Fruit fly (Drosophila melanogaster) whole organism, embryonic: Measurements from ENCODE around the gene CG10508.

ENCODE experiments used
- CG10209 ChIP-seq: fragments of 200-800 bp; sonication (Bioruptor generic); optimal IDR thresholded peaks from 3 replicates; lab custom pipeline; 2017; ENCODE audit warnings: missing biosample characterization, mild to moderate bottlenecking, missing genetic modification characterization, missing genetic modification reagents
- CG12659 ChIP-seq: fragments of 200-800 bp; sonication (Bioruptor generic); optimal IDR thresholded peaks from 3 replicates; lab custom pipeline; 2017; ENCODE audit warnings: mild to moderate bottlenecking, missing biosample characterization, missing genetic modification reagents, missing genetic modification characterization
- CG14667 ChIP-seq: fragments of 200-800 bp; sonication (Bioruptor generic); IDR thresholded peaks from 2 replicates; pipeline ENCODE4 v1.3.6; 2022; ENCODE audit warnings: missing biosample characterization, missing genetic modification characterization
- CG15073 ChIP-seq: fragments of 200-800 bp; sonication (Bioruptor generic); optimal IDR thresholded peaks from 2 replicates; lab custom pipeline; 2016; ENCODE audit warnings: missing biosample characterization, missing genetic modification characterization
- CG18599 ChIP-seq: fragments of 200-800 bp; sonication (Bioruptor generic); optimal IDR thresholded peaks from 3 replicates; lab custom pipeline; 2017; ENCODE audit warnings: missing biosample characterization, missing genetic modification characterization, mild to moderate bottlenecking, moderate library complexity, missing genetic modification reagents
- CG3163 ChIP-seq: fragments of 200-800 bp; sonication (Bioruptor generic); optimal IDR thresholded peaks from 3 replicates; lab custom pipeline; 2016; ENCODE audit warnings: missing biosample characterization, missing genetic modification characterization
- CG32772 ChIP-seq: fragments of 200-800 bp; sonication (Bioruptor generic); IDR thresholded peaks from 2 replicates; pipeline ENCODE4 v1.3.6; 2022; ENCODE audit warnings: missing biosample characterization, missing genetic modification characterization
- CG4707 ChIP-seq: fragments of 200-800 bp; sonication (Bioruptor generic); optimal IDR thresholded peaks from 2 replicates; lab custom pipeline; 2018; ENCODE audit warnings: missing biosample characterization, mild to moderate bottlenecking, missing genetic modification characterization, moderate library complexity
- CG4854 ChIP-seq: fragments of 200-800 bp; sonication (Bioruptor generic); optimal IDR thresholded peaks from 2 replicates; lab custom pipeline; 2016; ENCODE audit warnings: missing biosample characterization, missing genetic modification characterization, inconsistent platforms
- CG6791 ChIP-seq: fragments of 200-800 bp; sonication (Bioruptor generic); IDR thresholded peaks from 3 replicates; pipeline ENCODE4 v1.3.6; 2022; ENCODE audit warnings: missing biosample characterization, missing genetic modification characterization; ENCODE audit not compliant: partially characterized antibody
- CG7556 ChIP-seq: fragments of 200-800 bp; sonication (Bioruptor generic); optimal IDR thresholded peaks from 2 replicates; lab custom pipeline; 2017; ENCODE audit warnings: missing biosample characterization, mild to moderate bottlenecking, missing genetic modification characterization
- CG8290 ChIP-seq, 3 experiments: fragments of 200-800 bp; sonication (Bioruptor generic); optimal IDR thresholded peaks; 2 replicates each; lab custom pipeline; 2016 to 2019; ENCODE audit warnings: missing biosample characterization in 3 of 3, missing genetic modification characterization in 3 of 3, mild to moderate bottlenecking in 2 of 3, moderate library complexity in 1 of 3
- CG9932 ChIP-seq: fragments of 200-800 bp; sonication (Bioruptor generic); IDR thresholded peaks from 2 replicates; pipeline ENCODE4 v1.3.6; 2022; ENCODE audit warnings: missing biosample characterization, missing genetic modification characterization
- Doc3 ChIP-seq: fragments of 200-800 bp; sonication (Bioruptor generic); IDR thresholded peaks from 3 replicates; pipeline ENCODE4 v1.3.6; 2022; ENCODE audit warnings: missing biosample characterization, missing genetic modification characterization; ENCODE audit not compliant: partially characterized antibody
- Dp ChIP-seq: fragments of 200-800 bp; sonication (Bioruptor generic); optimal IDR thresholded peaks from 2 replicates; lab custom pipeline; 2018; ENCODE audit warnings: missing biosample characterization, mild to moderate bottlenecking, missing genetic modification characterization, moderate library complexity
- ERR ChIP-seq: fragments of 200-800 bp; sonication (Bioruptor generic); optimal IDR thresholded peaks from 2 replicates; lab custom pipeline; 2016; ENCODE audit warnings: missing biosample characterization, missing genetic modification characterization
- Fer3 ChIP-seq: fragments of 200-800 bp; sonication (Bioruptor generic); optimal IDR thresholded peaks from 2 replicates; lab custom pipeline; 2018; ENCODE audit warnings: missing biosample characterization, mild to moderate bottlenecking, missing genetic modification characterization, moderate library complexity
- Gug ChIP-seq: fragments of 200-800 bp; sonication (Bioruptor generic); IDR thresholded peaks from 4 replicates; pipeline ENCODE4 v1.3.6; 2022; ENCODE audit warnings: missing biosample characterization, missing genetic modification characterization
- H15 ChIP-seq: fragments of 200-800 bp; sonication (Bioruptor generic); IDR thresholded peaks from 3 replicates; pipeline ENCODE4 v1.3.6; 2022; ENCODE audit warnings: missing biosample characterization, missing genetic modification characterization
- HLH54F ChIP-seq: fragments of 200-800 bp; sonication (Bioruptor generic); optimal IDR thresholded peaks from 3 replicates; lab custom pipeline; 2016; ENCODE audit warnings: missing biosample characterization, missing genetic modification characterization
- Hr78 ChIP-seq, 2 experiments: fragments of 200-800 bp in 1 of 2; fragments of >200 bp in 1 of 2; sonication (Bioruptor generic) in 1 of 2; optimal IDR thresholded peaks; 2 replicates each; lab custom pipeline; 2017 to 2019; ENCODE audit warnings: missing biosample characterization in 2 of 2, missing genetic modification characterization in 2 of 2, mild to moderate bottlenecking in 1 of 2, moderate library complexity in 1 of 2
- Nf-YC ChIP-seq: fragments of 200-800 bp; optimal IDR thresholded peaks from 3 replicates; lab custom pipeline; 2019; ENCODE audit warnings: missing biosample characterization, mild to moderate bottlenecking, missing genetic modification characterization, moderate library complexity
- Oaz ChIP-seq: fragments of 200-800 bp; sonication (Bioruptor generic); IDR thresholded peaks from 2 replicates; pipeline ENCODE4 v1.3.6; 2022; ENCODE audit warnings: missing biosample characterization, missing genetic modification characterization
- Scr ChIP-seq: fragments of 200-800 bp; sonication (Bioruptor generic); IDR thresholded peaks from 2 replicates; pipeline ENCODE4 v1.3.6; 2022; ENCODE audit warnings: missing biosample characterization, missing genetic modification characterization; ENCODE audit not compliant: partially characterized antibody
- Sin3A ChIP-seq: fragments of >200 bp; optimal IDR thresholded peaks from 2 replicates; lab custom pipeline; 2018
- Six4 ChIP-seq: fragments of 200-800 bp; sonication (Bioruptor generic); optimal IDR thresholded peaks from 2 replicates; lab custom pipeline; 2016; ENCODE audit warnings: missing biosample characterization, missing genetic modification characterization
- TFAM ChIP-seq: fragments of 200-800 bp; sonication (Bioruptor generic); optimal IDR thresholded peaks from 2 replicates; lab custom pipeline; 2017; ENCODE audit warnings: missing biosample characterization, missing genetic modification characterization, inconsistent platforms
- Xrp1 ChIP-seq: fragments of 200-800 bp; sonication (Bioruptor generic); IDR thresholded peaks from 2 replicates; pipeline ENCODE4 v1.3.6; 2022; ENCODE audit warnings: missing biosample characterization, missing genetic modification characterization
- abd-A ChIP-seq: fragments of 200-800 bp; sonication (Bioruptor generic); optimal IDR thresholded peaks from 3 replicates; lab custom pipeline; 2019; ENCODE audit warnings: missing biosample characterization, mild to moderate bottlenecking, missing genetic modification characterization, moderate library complexity
- bsh ChIP-seq, 2 experiments: fragments of 200-800 bp; sonication (Bioruptor generic); optimal IDR thresholded peaks; 2 replicates each; lab custom pipeline; 2017 to 2018; ENCODE audit warnings: mild to moderate bottlenecking in 2 of 2, missing biosample characterization in 2 of 2, missing genetic modification characterization in 2 of 2, moderate library complexity in 1 of 2
- btn ChIP-seq: fragments of 200-800 bp; sonication (Bioruptor generic); optimal IDR thresholded peaks from 2 replicates; lab custom pipeline; 2016; ENCODE audit warnings: missing biosample characterization, missing genetic modification characterization
- cwo ChIP-seq: fragments of 200-800 bp; sonication (Bioruptor generic); optimal IDR thresholded peaks from 3 replicates; lab custom pipeline; 2017; ENCODE audit warnings: missing biosample characterization, missing genetic modification characterization, mild to moderate bottlenecking, moderate library complexity, missing genetic modification reagents
- dpn ChIP-seq, 2 experiments: fragments of 200-800 bp; sonication (Bioruptor generic); optimal IDR thresholded peaks; 3 replicates each; lab custom pipeline; 2016; ENCODE audit warnings: missing biosample characterization in 2 of 2, missing genetic modification characterization in 2 of 2
- eve ChIP-seq, 2 experiments: fragments of >200 bp; optimal IDR thresholded peaks; 2 replicates each; lab custom pipeline; 2017; ENCODE audit warnings: missing biosample characterization in 2 of 2, missing genetic modification characterization in 2 of 2
- fd64A ChIP-seq: fragments of 200-800 bp; sonication (Bioruptor generic); optimal IDR thresholded peaks from 3 replicates; lab custom pipeline; 2018; ENCODE audit warnings: missing biosample characterization, mild to moderate bottlenecking, missing genetic modification characterization
- fd96Cb ChIP-seq: fragments of 200-800 bp; sonication (Bioruptor generic); optimal IDR thresholded peaks from 2 replicates; lab custom pipeline; 2018; ENCODE audit warnings: missing biosample characterization, mild to moderate bottlenecking, missing genetic modification characterization, moderate library complexity
- fu2 ChIP-seq: fragments of 200-800 bp; sonication (Bioruptor generic); optimal IDR thresholded peaks from 2 replicates; lab custom pipeline; 2016; ENCODE audit warnings: missing biosample characterization, missing genetic modification characterization
- grn ChIP-seq: fragments of 200-800 bp; sonication (Bioruptor generic); optimal IDR thresholded peaks from 3 replicates; lab custom pipeline; 2017; ENCODE audit warnings: missing biosample characterization, missing genetic modification characterization
- gro ChIP-seq: fragments of 200-800 bp; sonication (Bioruptor generic); optimal IDR thresholded peaks from 2 replicates; lab custom pipeline; 2016; ENCODE audit warnings: missing biosample characterization, missing genetic modification characterization
- gsb-n ChIP-seq: fragments of 200-800 bp; sonication (Bioruptor generic); optimal IDR thresholded peaks from 3 replicates; lab custom pipeline; 2018; ENCODE audit warnings: missing biosample characterization, mild to moderate bottlenecking, missing genetic modification characterization
- ind ChIP-seq: fragments of 200-800 bp; sonication (Bioruptor generic); optimal IDR thresholded peaks from 3 replicates; lab custom pipeline; 2016; ENCODE audit warnings: missing biosample characterization, missing genetic modification characterization
- insv ChIP-seq, 2 experiments: fragments of 200-800 bp; sonication (Bioruptor generic); optimal IDR thresholded peaks; 3 replicates each; lab custom pipeline; 2016 to 2018; ENCODE audit warnings: missing biosample characterization in 2 of 2, missing genetic modification characterization in 2 of 2
- nmo ChIP-seq: fragments of 200-800 bp; sonication (Bioruptor generic); optimal IDR thresholded peaks from 2 replicates; lab custom pipeline; 2018; ENCODE audit warnings: missing biosample characterization, mild to moderate bottlenecking, missing genetic modification characterization, moderate library complexity
- run ChIP-seq: fragments of 200-800 bp; sonication (Bioruptor generic); optimal IDR thresholded peaks from 3 replicates; lab custom pipeline; 2018; ENCODE audit warnings: missing biosample characterization, mild to moderate bottlenecking, missing genetic modification characterization
- salm ChIP-seq: fragments of 200-800 bp; sonication (Bioruptor generic); optimal IDR thresholded peaks from 2 replicates; lab custom pipeline; 2018; ENCODE audit warnings: missing biosample characterization, mild to moderate bottlenecking, missing genetic modification characterization
- sim ChIP-seq: fragments of 200-800 bp; sonication (Bioruptor generic); IDR thresholded peaks from 2 replicates; pipeline ENCODE4 v1.3.6; 2022; ENCODE audit warnings: missing biosample characterization, missing genetic modification characterization
- tin ChIP-seq: fragments of 200-800 bp; sonication (Bioruptor generic); optimal IDR thresholded peaks from 3 replicates; lab custom pipeline; 2016; ENCODE audit warnings: missing biosample characterization, missing genetic modification characterization
- tll ChIP-seq, 2 experiments: fragments of 200-800 bp in 1 of 2; fragments of >200 bp in 1 of 2; sonication (Bioruptor generic) in 1 of 2; optimal IDR thresholded peaks; 2 replicates each; lab custom pipeline; 2017 to 2019; ENCODE audit warnings: missing biosample characterization in 2 of 2, missing genetic modification characterization in 2 of 2, mild to moderate bottlenecking in 1 of 2, moderate library complexity in 1 of 2
- toy ChIP-seq: fragments of 200-800 bp; sonication (Bioruptor generic); IDR thresholded peaks from 2 replicates; pipeline ENCODE4 v1.3.6; 2022; ENCODE audit warnings: missing biosample characterization, missing genetic modification characterization
- wdn ChIP-seq: fragments of 200-800 bp; sonication (Bioruptor generic); IDR thresholded peaks from 2 replicates; pipeline ENCODE4 v1.3.6; 2022; ENCODE audit warnings: missing biosample characterization, missing genetic modification characterization

Gene CG10508

dm6 chr3L:21196563-21196962 lies 13.5 kb upstream of the CG10508 start, which contains the start of the genes Targ3 and park (continued):
- no peak for TF ChIP-seq CG6791 (GFP tag; lab: Robert Waterston, UW)
- no peak for TF ChIP-seq bsh (GFP tag; optimal IDR thresholded peaks at IDR 0.05; lab: Kevin White, UChicago)
- peak; percentile 84 for TF ChIP-seq Dp (GFP tag; lab: Kevin White, UChicago)
- TF ChIP-seq btn (GFP tag; lab: Kevin White, UChicago), result no peak
- no peak for TF ChIP-seq ind (GFP tag; lab: Kevin White, UChicago)
- TF ChIP-seq CG3163 (GFP tag; lab: Kevin White, UChicago), result peak; percentile 19
- TF ChIP-seq Sin3A (lab: Kevin White, UChicago), result peak; percentile 42
- TF ChIP-seq CG8290 (GFP tag; optimal IDR thresholded peaks at IDR 0.05; lab: Kevin White, UChicago), result no peak
- TF ChIP-seq CG8290 (tag; optimal IDR thresholded peaks at IDR 0.05; lab: Kevin White, UChicago), result peak in 1 of 2 experiments; percentile 80
- no peak for TF ChIP-seq tll (GFP tag; optimal IDR thresholded peaks at IDR 0.05; lab: Kevin White, UChicago)
- peak; percentile 68 for TF ChIP-seq HLH54F (GFP tag; lab: Kevin White, UChicago)
- TF ChIP-seq dpn (GFP tag; optimal IDR thresholded peaks at IDR 0.05; lab: Kevin White, UChicago), result peak; percentile 33 to 50
- TF ChIP-seq Hr78 (GFP tag; optimal IDR thresholded peaks at IDR 0.05; lab: Kevin White, UChicago), result no peak
- no peak for TF ChIP-seq CG4707 (GFP tag; lab: Kevin White, UChicago)
- TF ChIP-seq CG18599, result no peak
- no peak for TF ChIP-seq CG15073 (GFP tag; lab: Kevin White, UChicago)
- TF ChIP-seq abd-A (tag; lab: Kevin White, UChicago), result peak; percentile 4
- TF ChIP-seq nmo (GFP tag; lab: Kevin White, UChicago), result peak; percentile 7
- TF ChIP-seq CG4854 (GFP tag; lab: Kevin White, UChicago), result peak; percentile 99
- no peak for TF ChIP-seq Nf-YC
- TF ChIP-seq CG14667 (GFP tag; lab: Robert Waterston, UW), result no peak
- TF ChIP-seq cwo, result no peak
- TF ChIP-seq Six4 (GFP tag; lab: Kevin White, UChicago), result no peak
- peak; percentile 33; the same call in 1 of the 2 replicates for TF ChIP-seq Scr (GFP tag; lab: Robert Waterston, UW)
- TF ChIP-seq sim, result no peak
- no peak for TF ChIP-seq Fer3
- TF ChIP-seq eve (GFP tag; optimal IDR thresholded peaks at IDR 0.05; lab: Kevin White, UChicago), result no peak
- TF ChIP-seq Oaz, result no peak
- TF ChIP-seq wdn (GFP tag; lab: Robert Waterston, UW), result no peak
- TF ChIP-seq CG7556 (GFP tag; lab: Kevin White, UChicago), result no peak
- no peak for TF ChIP-seq gro (GFP tag; lab: Kevin White, UChicago)
- peak; percentile 31 for TF ChIP-seq grn (GFP tag; lab: Kevin White, UChicago)
- TF ChIP-seq CG32772 (GFP tag; lab: Robert Waterston, UW), result no peak
- TF ChIP-seq H15 (GFP tag; lab: Robert Waterston, UW), result no peak
- TF ChIP-seq insv (GFP tag; optimal IDR thresholded peaks at IDR 0.05; lab: Kevin White, UChicago), result no peak
- no peak for TF ChIP-seq salm (tag; lab: Kevin White, UChicago)
- no peak for TF ChIP-seq Xrp1 (GFP tag; lab: Robert Waterston, UW)
- TF ChIP-seq CG10209 (GFP tag; lab: Kevin White, UChicago), result peak; percentile 30
- no peak for TF ChIP-seq toy (GFP tag; lab: Robert Waterston, UW)
- TF ChIP-seq fd64A (GFP tag; lab: Kevin White, UChicago), result peak; percentile 25
- TF ChIP-seq fu2 (GFP tag; lab: Kevin White, UChicago), result peak; percentile 21
- TF ChIP-seq gsb-n, result no peak
- peak; percentile 60 for TF ChIP-seq CG12659 (GFP tag; lab: Kevin White, UChicago)
- TF ChIP-seq CG9932 (GFP tag; lab: Robert Waterston, UW), result peak; percentile 29; the same call in 1 of the 2 replicates
- TF ChIP-seq Gug (GFP tag; lab: Robert Waterston, UW), result 0 out of 4 replicates have a peak, but pooled peaks have one; percentile 4
- TF ChIP-seq TFAM (GFP tag; lab: Kevin White, UChicago), result no peak
- TF ChIP-seq ERR (GFP tag; lab: Kevin White, UChicago), result no peak
- TF ChIP-seq run (tag; lab: Kevin White, UChicago), result no peak
- TF ChIP-seq fd96Cb (tag; lab: Kevin White, UChicago), result no peak
- 0 out of 3 replicates have a peak, but pooled peaks have one; percentile 23 for TF ChIP-seq Doc3 (GFP tag; lab: Robert Waterston, UW)
- no peak for TF ChIP-seq tin (GFP tag; lab: Kevin White, UChicago)
